Worm (Caenorhabditis elegans) whole organism, L3 larva: ENCODE measurements around the gene C02E7.8.

Experiments used
- R02D3.7 ChIP-seq: fragments of 150-350 bp; optimal IDR thresholded peaks from 2 replicates; lab custom pipeline; 2014; ENCODE audit warnings: missing biosample characterization, missing genetic modification characterization
- aly-2 ChIP-seq: fragments of 150-350 bp; optimal IDR thresholded peaks from 2 replicates; lab custom pipeline; 2014; ENCODE audit warnings: missing biosample characterization, missing genetic modification characterization
- ama-1 ChIP-seq: fragments of 150-350 bp; optimal IDR thresholded peaks from 2 replicates; lab custom pipeline; 2018
- ceh-82 ChIP-seq: fragments of 150-350 bp; optimal IDR thresholded peaks from 2 replicates; lab custom pipeline; 2014; ENCODE audit warnings: missing biosample characterization, missing genetic modification characterization
- ceh-9 ChIP-seq: sonication (generic microtip); optimal IDR thresholded peaks from 2 replicates; lab custom pipeline; 2018; ENCODE audit warnings: missing biosample characterization, missing genetic modification characterization
- daf-12 ChIP-seq: fragments of 150-350 bp; optimal IDR thresholded peaks from 2 replicates; lab custom pipeline; 2014; ENCODE audit warnings: missing biosample characterization, missing genetic modification reagents, missing genetic modification characterization
- egl-27 ChIP-seq: sonication (generic microtip); optimal IDR thresholded peaks from 4 replicates; lab custom pipeline; 2017; ENCODE audit warnings: missing biosample characterization, missing genetic modification reagents, missing genetic modification characterization
- egl-5 ChIP-seq: fragments of 150-350 bp; optimal IDR thresholded peaks from 2 replicates; lab custom pipeline; 2017; ENCODE audit warnings: missing biosample characterization, missing genetic modification reagents, missing genetic modification characterization, inconsistent platforms
- elt-1 ChIP-seq: fragments of 150-350 bp; optimal IDR thresholded peaks from 2 replicates; lab custom pipeline; 2014; ENCODE audit warnings: missing biosample characterization, missing genetic modification characterization
- elt-2 ChIP-seq: sonication (generic microtip); optimal IDR thresholded peaks from 2 replicates; lab custom pipeline; 2016; ENCODE audit warnings: missing genetic modification reagents, mild to moderate bottlenecking, missing genetic modification characterization, missing compliant biosample characterization
- elt-3 ChIP-seq, 3 experiments: fragments of 150-350 bp in 1 of 3; sonication (generic microtip) in 2 of 3; optimal IDR thresholded peaks; 2 replicates in 2 of 3; 4 replicates in 1 of 3; lab custom pipeline; 2014 to 2017; ENCODE audit warnings: missing biosample characterization in 3 of 3, missing genetic modification characterization in 3 of 3
- fkh-10 ChIP-seq: sonication (generic microtip); optimal IDR thresholded peaks from 2 replicates; lab custom pipeline; 2017; ENCODE audit warnings: missing biosample characterization, missing genetic modification reagents, missing genetic modification characterization
- fkh-2 ChIP-seq: fragments of 150-350 bp; optimal IDR thresholded peaks from 2 replicates; lab custom pipeline; 2014; ENCODE audit warnings: missing biosample characterization, missing genetic modification reagents, missing genetic modification characterization
- fos-1 ChIP-seq: fragments of 150-350 bp; optimal IDR thresholded peaks from 2 replicates; lab custom pipeline; 2014; ENCODE audit warnings: missing biosample characterization, missing genetic modification characterization
- jun-1 ChIP-seq: fragments of 150-350 bp; optimal IDR thresholded peaks from 2 replicates; lab custom pipeline; 2014; ENCODE audit warnings: missing biosample characterization, missing genetic modification reagents, missing genetic modification characterization
- lin-39 ChIP-seq: fragments of 150-350 bp; optimal IDR thresholded peaks from 2 replicates; lab custom pipeline; 2018; ENCODE audit warnings: missing biosample characterization, missing genetic modification reagents, missing genetic modification characterization
- lsy-12 ChIP-seq: sonication (generic microtip); optimal IDR thresholded peaks from 2 replicates; lab custom pipeline; 2016; ENCODE audit warnings: mild to moderate bottlenecking, missing genetic modification characterization, missing compliant biosample characterization
- mdl-1 ChIP-seq: fragments of 150-350 bp; optimal IDR thresholded peaks from 2 replicates; lab custom pipeline; 2014; ENCODE audit warnings: missing biosample characterization, missing genetic modification characterization
- mml-1 ChIP-seq: fragments of 150-350 bp; sonication (generic microtip); optimal IDR thresholded peaks from 3 replicates; lab custom pipeline; 2014; ENCODE audit warnings: missing biosample characterization, missing genetic modification characterization
- nfya-1 ChIP-seq: sonication (generic microtip); optimal IDR thresholded peaks from 2 replicates; lab custom pipeline; 2017; ENCODE audit warnings: missing genetic modification characterization, mild to moderate bottlenecking, missing compliant biosample characterization, antibody characterized with exemption, moderate library complexity; ENCODE audit not compliant: insufficient read depth
- nhr-11 ChIP-seq: fragments of 150-350 bp; optimal IDR thresholded peaks from 2 replicates; lab custom pipeline; 2014; ENCODE audit warnings: missing biosample characterization, missing genetic modification characterization
- nhr-23 ChIP-seq: fragments of 150-350 bp; optimal IDR thresholded peaks from 2 replicates; lab custom pipeline; 2014; ENCODE audit warnings: missing biosample characterization, missing genetic modification reagents, missing genetic modification characterization
- nhr-25 ChIP-seq: sonication (generic microtip); optimal IDR thresholded peaks from 2 replicates; lab custom pipeline; 2017; ENCODE audit warnings: missing biosample characterization, missing genetic modification characterization
- nhr-28 ChIP-seq: fragments of 150-350 bp; optimal IDR thresholded peaks from 2 replicates; lab custom pipeline; 2014; ENCODE audit warnings: missing biosample characterization, missing genetic modification characterization
- nhr-43 ChIP-seq: sonication (generic microtip); optimal IDR thresholded peaks from 2 replicates; lab custom pipeline; 2016; ENCODE audit warnings: mild to moderate bottlenecking, missing genetic modification characterization, missing compliant biosample characterization; ENCODE audit not compliant: poor library complexity, severe bottlenecking
- nhr-67 ChIP-seq: fragments of 150-350 bp; optimal IDR thresholded peaks from 2 replicates; lab custom pipeline; 2014; ENCODE audit warnings: missing biosample characterization, missing genetic modification characterization
- nhr-77 ChIP-seq: fragments of 150-350 bp; optimal IDR thresholded peaks from 2 replicates; lab custom pipeline; 2014; ENCODE audit warnings: missing biosample characterization, missing genetic modification characterization
- pqm-1 ChIP-seq: fragments of 150-350 bp; optimal IDR thresholded peaks from 2 replicates; lab custom pipeline; 2017; ENCODE audit warnings: missing biosample characterization, missing genetic modification characterization, inconsistent platforms
- sea-2 ChIP-seq: fragments of 150-350 bp; sonication (generic microtip); optimal IDR thresholded peaks from 4 replicates; lab custom pipeline; 2014; ENCODE audit warnings: missing biosample characterization, missing genetic modification reagents, missing genetic modification characterization
- tbx-2 ChIP-seq: sonication (generic microtip); optimal IDR thresholded peaks from 2 replicates; lab custom pipeline; 2016; ENCODE audit warnings: mild to moderate bottlenecking, missing genetic modification characterization, missing compliant biosample characterization
- unc-39 ChIP-seq: sonication (generic microtip); optimal IDR thresholded peaks from 4 replicates; lab custom pipeline; 2017; ENCODE audit warnings: missing biosample characterization, missing genetic modification characterization
- unc-62 ChIP-seq: fragments of 150-350 bp; sonication (generic microtip); optimal IDR thresholded peaks from 4 replicates; lab custom pipeline; 2014; ENCODE audit warnings: missing biosample characterization, missing genetic modification reagents, missing genetic modification characterization
- zag-1 ChIP-seq: fragments of 150-350 bp; optimal IDR thresholded peaks from 2 replicates; lab custom pipeline; 2014; ENCODE audit warnings: missing biosample characterization, missing genetic modification characterization

The C02E7.8 gene

ce11 chrV:4922024-4922423, 1.4 kb upstream of the C02E7.8 start, which contains the start of gene srh-22:
TSS of gene srh-22 (plus strand) at chrV:4922324.
- TF ChIP-seq nhr-67 (tag; lab: Kevin White, UChicago) (no peak), fkh-10 (GFP tag; lab: Kevin White, UChicago) (no peak), ceh-82 (tag; lab: Kevin White, UChicago) (no peak), nhr-11 (tag; lab: Kevin White, UChicago) (no peak), nhr-28 (no peak), R02D3.7 (tag; lab: Kevin White, UChicago) (no peak), ceh-9 (tag; lab: Kevin White, UChicago) (no peak), unc-39 (tag; lab: Kevin White, UChicago) (no peak), fos-1 (tag; lab: Kevin White, UChicago) (no peak), sea-2 (GFP tag; lab: Kevin White, UChicago) (no peak), nhr-23 (tag; lab: Kevin White, UChicago) (no peak), egl-5 (tag; lab: Kevin White, UChicago) (no peak), lsy-12 (tag; lab: Kevin White, UChicago) (no peak)

ce11 chrV:4918664-4919257, 1.8 kb downstream of the C02E7.8 start, which contains the start of gene C02E7.6:
TSS of gene C02E7.6 (plus strand) at chrV:4919207.
- no peak for TF ChIP-seq unc-39 (tag; lab: Kevin White, UChicago)
- peak; percentile 92 for TF ChIP-seq nhr-43 (tag; lab: Kevin White, UChicago)
- TF ChIP-seq nfya-1 (tag; lab: Kevin White, UChicago), result peak; percentile 9
- TF ChIP-seq fkh-2, result no peak
- peak; percentile 97 for TF ChIP-seq nhr-25 (tag; lab: Kevin White, UChicago)
- no peak for TF ChIP-seq egl-27 (tag; lab: Kevin White, UChicago)
- TF ChIP-seq nhr-23 (tag; lab: Kevin White, UChicago), result peak; percentile 0
- TF ChIP-seq ama-1 (lab: Kevin White, UChicago), result no peak
- TF ChIP-seq elt-3 (tag; optimal IDR thresholded peaks at IDR 0.05; lab: Kevin White, UChicago), result peak in 1 of 3 experiments; percentile 22
- no peak for TF ChIP-seq sea-2 (GFP tag; lab: Kevin White, UChicago)
- TF ChIP-seq elt-1, result peak; percentile 94
- TF ChIP-seq zag-1 (tag; lab: Kevin White, UChicago), result no peak

- TF ChIP-seq nhr-77 (no peak), tbx-2 (no peak)
- TF ChIP-seq, all 47 proteins: peak for 0
Measured at ce11 chrV:4918091-4918624, 2.4 kb downstream of the C02E7.8 start, which contains the start of gene C02E7.7. TSS of gene C02E7.7 (minus strand) at chrV:4918574.

ce11 chrV:4914879-4915278, 5.7 kb downstream of the C02E7.8 start, which contains the start of gene H23N18.6:
TSS of gene H23N18.6 (minus strand) at chrV:4915079.
- TF ChIP-seq lin-39 (tag; lab: Kevin White, UChicago), result no peak
- TF ChIP-seq unc-62 (GFP tag; lab: Kevin White, UChicago), result no peak
- no peak for TF ChIP-seq fkh-2
- peak; percentile 72 for TF ChIP-seq elt-2 (tag; lab: Kevin White, UChicago)
- TF ChIP-seq mml-1 (tag; lab: Kevin White, UChicago), result no peak
- TF ChIP-seq pqm-1 (tag; lab: Kevin White, UChicago), result peak; percentile 26

ce11 chrV:4913853-4914252, 6.7 kb downstream of the C02E7.8 start:
- TF ChIP-seq elt-3 (tag; optimal IDR thresholded peaks at IDR 0.05; lab: Kevin White, UChicago) (no peak), daf-12 (no peak), lsy-12 (tag; lab: Kevin White, UChicago) (no peak)

- TF ChIP-seq lin-39 (tag; lab: Kevin White, UChicago) (no peak), jun-1 (tag; lab: Kevin White, UChicago) (no peak), aly-2 (tag; lab: Kevin White, UChicago) (no peak), elt-1 (peak; percentile 62), unc-62 (GFP tag; lab: Kevin White, UChicago) (no peak), nhr-23 (tag; lab: Kevin White, UChicago) (peak; percentile 30), nhr-43 (tag; lab: Kevin White, UChicago) (peak; percentile 77), mdl-1 (no peak)
Measured at ce11 chrV:4912313-4912712, 8.3 kb downstream of the C02E7.8 start, which contains the start of gene H23N18.5. TSS of gene H23N18.5 (minus strand) at chrV:4912381.
